Worm (Caenorhabditis elegans): ENCODE data around the gene hda-2.

- no peak for TF ChIP-seq ceh-40 (GFP tag; IDR thresholded peaks at IDR 0.05)
- TF ChIP-seq sea-2 (GFP tag; IDR thresholded peaks at IDR 0.05): no peak
- no peak for TF ChIP-seq F57C9.4 (tag; optimal IDR thresholded peaks at IDR 0.05)
- no peak for TF ChIP-seq lin-35 (GFP tag; optimal IDR thresholded peaks at IDR 0.05)
- TF ChIP-seq K11D2.4 (GFP tag; IDR thresholded peaks at IDR 0.05): no peak
Measured at ce11 chrII:7976308-7976707, 46.1 kb downstream of the hda-2 start, which contains the start of gene DH11.5.

All from whole organism, young adult.